Worm (Caenorhabditis elegans): ENCODE data around the gene K08D10.10.
"Not testable (repeated sequence)": the region's sequence is repeated elsewhere in the genome, so short reads cannot be mapped to it uniquely, and the experiment has no call there.

- not testable (repeated sequence) for TF ChIP-seq hmg-20 (GFP tag; IDR thresholded peaks at IDR 0.05); F33H1.4 (GFP tag; IDR thresholded peaks at IDR 0.05); unc-62 (GFP tag; optimal IDR thresholded peaks at IDR 0.05); Y53F4B.3 (GFP tag; IDR thresholded peaks at IDR 0.05); rec-8 (tag; optimal IDR thresholded peaks at IDR 0.05); ZK185.1 (tag; optimal IDR thresholded peaks at IDR 0.05; ENCODE audit: poor library complexity, severe bottlenecking); nhr-90 (tag; optimal IDR thresholded peaks at IDR 0.05); ceh-58 (GFP tag; IDR thresholded peaks at IDR 0.05); ceh-91 (GFP tag; IDR thresholded peaks at IDR 0.05); efl-1 (GFP tag; optimal IDR thresholded peaks at IDR 0.05); tlf-1 (GFP tag; optimal IDR thresholded peaks at IDR 0.05); snpc-4 (GFP tag; optimal IDR thresholded peaks at IDR 0.05); snpc-4 (tag; optimal IDR thresholded peaks at IDR 0.05); ztf-28 (GFP tag; IDR thresholded peaks at IDR 0.05); ztf-22 (GFP tag; optimal IDR thresholded peaks at IDR 0.05)
Observed at ce11 chrIV:4196729-4197128, 44.7 kb downstream of the K08D10.10 start, which contains the start of gene K06B9.6.
